Worm (Caenorhabditis elegans) whole organism, L3 larva: ENCODE results near the gene fbxa-100.
A peak's percentile ranks its signal among the peaks of the same experiment; 100 is the strongest.

Source experiments
- R02D3.7 ChIP-seq: fragments of 150-350 bp; optimal IDR thresholded peaks from 2 replicates; lab custom pipeline; 2014; ENCODE audit warnings: missing biosample characterization, missing genetic modification characterization
- ZK546.5 ChIP-seq: sonication (generic microtip); optimal IDR thresholded peaks from 2 replicates; lab custom pipeline; 2017; ENCODE audit warnings: missing biosample characterization, missing genetic modification characterization
- ama-1 ChIP-seq: fragments of 150-350 bp; optimal IDR thresholded peaks from 2 replicates; lab custom pipeline; 2018
- ceh-28 ChIP-seq: fragments of 150-350 bp; optimal IDR thresholded peaks from 2 replicates; lab custom pipeline; 2014; ENCODE audit warnings: missing biosample characterization, missing genetic modification reagents, missing genetic modification characterization
- ceh-82 ChIP-seq: fragments of 150-350 bp; optimal IDR thresholded peaks from 2 replicates; lab custom pipeline; 2014; ENCODE audit warnings: missing biosample characterization, missing genetic modification characterization
- daf-12 ChIP-seq: fragments of 150-350 bp; optimal IDR thresholded peaks from 2 replicates; lab custom pipeline; 2014; ENCODE audit warnings: missing biosample characterization, missing genetic modification reagents, missing genetic modification characterization
- egl-27 ChIP-seq: sonication (generic microtip); optimal IDR thresholded peaks from 4 replicates; lab custom pipeline; 2017; ENCODE audit warnings: missing biosample characterization, missing genetic modification reagents, missing genetic modification characterization
- elt-1 ChIP-seq: fragments of 150-350 bp; optimal IDR thresholded peaks from 2 replicates; lab custom pipeline; 2014; ENCODE audit warnings: missing biosample characterization, missing genetic modification characterization
- elt-2 ChIP-seq: sonication (generic microtip); optimal IDR thresholded peaks from 2 replicates; lab custom pipeline; 2016; ENCODE audit warnings: missing genetic modification reagents, mild to moderate bottlenecking, missing genetic modification characterization, missing compliant biosample characterization
- elt-3 ChIP-seq, 3 experiments: fragments of 150-350 bp in 1 of 3; sonication (generic microtip) in 2 of 3; optimal IDR thresholded peaks; 2 replicates in 2 of 3; 4 replicates in 1 of 3; lab custom pipeline; 2014 to 2017; ENCODE audit warnings: missing biosample characterization in 3 of 3, missing genetic modification characterization in 3 of 3
- eor-1 ChIP-seq, 2 experiments: fragments of 150-350 bp; optimal IDR thresholded peaks; 2 replicates each; lab custom pipeline; 2014 to 2018; ENCODE audit warnings: missing biosample characterization in 2 of 2, missing genetic modification characterization in 2 of 2
- fkh-2 ChIP-seq: fragments of 150-350 bp; optimal IDR thresholded peaks from 2 replicates; lab custom pipeline; 2014; ENCODE audit warnings: missing biosample characterization, missing genetic modification reagents, missing genetic modification characterization
- fos-1 ChIP-seq: fragments of 150-350 bp; optimal IDR thresholded peaks from 2 replicates; lab custom pipeline; 2014; ENCODE audit warnings: missing biosample characterization, missing genetic modification characterization
- lin-15B ChIP-seq: fragments of 150-350 bp; optimal IDR thresholded peaks from 2 replicates; lab custom pipeline; 2014; ENCODE audit warnings: missing biosample characterization, missing genetic modification characterization
- lin-39 ChIP-seq: fragments of 150-350 bp; optimal IDR thresholded peaks from 2 replicates; lab custom pipeline; 2018; ENCODE audit warnings: missing biosample characterization, missing genetic modification reagents, missing genetic modification characterization
- lsy-12 ChIP-seq: sonication (generic microtip); optimal IDR thresholded peaks from 2 replicates; lab custom pipeline; 2016; ENCODE audit warnings: mild to moderate bottlenecking, missing genetic modification characterization, missing compliant biosample characterization
- mdl-1 ChIP-seq: fragments of 150-350 bp; optimal IDR thresholded peaks from 2 replicates; lab custom pipeline; 2014; ENCODE audit warnings: missing biosample characterization, missing genetic modification characterization
- nfya-1 ChIP-seq: sonication (generic microtip); optimal IDR thresholded peaks from 2 replicates; lab custom pipeline; 2017; ENCODE audit warnings: missing genetic modification characterization, mild to moderate bottlenecking, missing compliant biosample characterization, antibody characterized with exemption, moderate library complexity; ENCODE audit not compliant: insufficient read depth
- nhr-12 ChIP-seq: fragments of 150-350 bp; optimal IDR thresholded peaks from 2 replicates; lab custom pipeline; 2014; ENCODE audit warnings: missing biosample characterization, missing genetic modification characterization
- nhr-23 ChIP-seq: fragments of 150-350 bp; optimal IDR thresholded peaks from 2 replicates; lab custom pipeline; 2014; ENCODE audit warnings: missing biosample characterization, missing genetic modification reagents, missing genetic modification characterization
- nhr-237 ChIP-seq: fragments of 150-350 bp; optimal IDR thresholded peaks from 2 replicates; lab custom pipeline; 2014; ENCODE audit warnings: missing biosample characterization, missing genetic modification characterization
- nhr-25 ChIP-seq: sonication (generic microtip); optimal IDR thresholded peaks from 2 replicates; lab custom pipeline; 2017; ENCODE audit warnings: missing biosample characterization, missing genetic modification characterization
- nhr-28 ChIP-seq: fragments of 150-350 bp; optimal IDR thresholded peaks from 2 replicates; lab custom pipeline; 2014; ENCODE audit warnings: missing biosample characterization, missing genetic modification characterization
- nhr-43 ChIP-seq: sonication (generic microtip); optimal IDR thresholded peaks from 2 replicates; lab custom pipeline; 2016; ENCODE audit warnings: mild to moderate bottlenecking, missing genetic modification characterization, missing compliant biosample characterization; ENCODE audit not compliant: poor library complexity, severe bottlenecking
- nhr-67 ChIP-seq: fragments of 150-350 bp; optimal IDR thresholded peaks from 2 replicates; lab custom pipeline; 2014; ENCODE audit warnings: missing biosample characterization, missing genetic modification characterization
- pha-4 ChIP-seq: fragments of 150-350 bp; optimal IDR thresholded peaks from 2 replicates; lab custom pipeline; 2014; ENCODE audit warnings: missing biosample characterization, missing genetic modification reagents, missing genetic modification characterization
- pqm-1 ChIP-seq: fragments of 150-350 bp; optimal IDR thresholded peaks from 2 replicates; lab custom pipeline; 2017; ENCODE audit warnings: missing biosample characterization, missing genetic modification characterization, inconsistent platforms
- sea-2 ChIP-seq: fragments of 150-350 bp; sonication (generic microtip); optimal IDR thresholded peaks from 4 replicates; lab custom pipeline; 2014; ENCODE audit warnings: missing biosample characterization, missing genetic modification reagents, missing genetic modification characterization
- skn-1 ChIP-seq: fragments of 150-350 bp; optimal IDR thresholded peaks from 2 replicates; lab custom pipeline; 2014; ENCODE audit warnings: missing biosample characterization, missing genetic modification characterization
- tbx-2 ChIP-seq: sonication (generic microtip); optimal IDR thresholded peaks from 2 replicates; lab custom pipeline; 2016; ENCODE audit warnings: mild to moderate bottlenecking, missing genetic modification characterization, missing compliant biosample characterization
- unc-39 ChIP-seq: sonication (generic microtip); optimal IDR thresholded peaks from 4 replicates; lab custom pipeline; 2017; ENCODE audit warnings: missing biosample characterization, missing genetic modification characterization
- unc-62 ChIP-seq: fragments of 150-350 bp; sonication (generic microtip); optimal IDR thresholded peaks from 4 replicates; lab custom pipeline; 2014; ENCODE audit warnings: missing biosample characterization, missing genetic modification reagents, missing genetic modification characterization
- zag-1 ChIP-seq: fragments of 150-350 bp; optimal IDR thresholded peaks from 2 replicates; lab custom pipeline; 2014; ENCODE audit warnings: missing biosample characterization, missing genetic modification characterization

Gene fbxa-100

ce11 chrV:16061993-16062392 lies at the start of gene fbxa-100:
Gene fbxa-100, minus strand, starts transcription at chrV:16062093.
- no peak for TF ChIP-seq nhr-25 (tag; lab: Kevin White, UChicago)

DNA sequence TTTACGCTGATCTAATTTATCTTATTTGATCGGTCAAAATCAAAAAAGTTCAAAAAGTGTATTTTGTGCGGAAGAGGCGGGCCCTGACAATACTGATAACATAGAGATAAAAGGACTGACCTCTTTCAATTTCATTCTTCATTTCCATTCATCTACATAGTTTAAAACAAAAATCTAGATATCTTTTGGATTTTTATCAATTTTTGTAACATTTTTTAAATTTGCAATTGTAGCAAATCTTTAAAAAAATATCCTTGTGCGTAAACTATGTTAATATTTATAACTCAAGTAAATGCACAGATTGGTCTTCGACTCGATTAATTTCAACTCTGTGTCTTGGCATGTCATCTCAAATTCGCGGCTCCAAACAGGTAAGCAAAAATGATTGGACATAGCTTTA lies 41.7 kb upstream of the fbxa-100 start, which contains the start of gene argk-1:
Gene argk-1 (plus strand): TSS at position 301 of the 400 bp plus-strand sequence.
- TF ChIP-seq nhr-237 (tag; lab: Kevin White, UChicago) (no peak), R02D3.7 (no peak), unc-39 (tag; lab: Kevin White, UChicago) (no peak), zag-1 (tag; lab: Kevin White, UChicago) (no peak), lin-39 (tag; lab: Kevin White, UChicago) (no peak), sea-2 (GFP tag; lab: Kevin White, UChicago) (no peak), nhr-43 (tag; lab: Kevin White, UChicago) (no peak), nhr-28 (no peak), nfya-1 (no peak), egl-27 (tag; lab: Kevin White, UChicago) (no peak), lin-15B (tag; lab: Kevin White, UChicago) (no peak), daf-12 (tag; lab: Kevin White, UChicago) (no peak), elt-3 (tag; optimal IDR thresholded peaks at IDR 0.05; lab: Kevin White, UChicago) (no peak), fos-1 (tag; lab: Kevin White, UChicago) (no peak), tbx-2 (tag; lab: Kevin White, UChicago) (no peak), fkh-2 (no peak), unc-62 (no peak), nhr-67 (no peak), nhr-25 (tag; lab: Kevin White, UChicago) (no peak)
- TF ChIP-seq, all 47 proteins: peak for 0

- TF ChIP-seq skn-1 (tag; lab: Kevin White, UChicago), result no peak
- TF ChIP-seq elt-1, result peak; percentile 59
- no peak for TF ChIP-seq sea-2 (GFP tag; lab: Kevin White, UChicago)
- peak; percentile 60 for TF ChIP-seq elt-2 (tag; lab: Kevin White, UChicago)
- TF ChIP-seq ama-1 (lab: Kevin White, UChicago), result no peak
- TF ChIP-seq pqm-1 (tag; lab: Kevin White, UChicago), result peak; percentile 73
- no peak for TF ChIP-seq lsy-12 (tag; lab: Kevin White, UChicago)
- TF ChIP-seq elt-3 (tag; optimal IDR thresholded peaks at IDR 0.05; lab: Kevin White, UChicago), result peak in 1 of 3 experiments; percentile 72
Observed at ce11 chrV:16100103-16100730, 38.3 kb upstream of the fbxa-100 start, which contains the start of gene cth-1. Gene cth-1, plus strand, starts transcription at chrV:16100680.

DNA sequence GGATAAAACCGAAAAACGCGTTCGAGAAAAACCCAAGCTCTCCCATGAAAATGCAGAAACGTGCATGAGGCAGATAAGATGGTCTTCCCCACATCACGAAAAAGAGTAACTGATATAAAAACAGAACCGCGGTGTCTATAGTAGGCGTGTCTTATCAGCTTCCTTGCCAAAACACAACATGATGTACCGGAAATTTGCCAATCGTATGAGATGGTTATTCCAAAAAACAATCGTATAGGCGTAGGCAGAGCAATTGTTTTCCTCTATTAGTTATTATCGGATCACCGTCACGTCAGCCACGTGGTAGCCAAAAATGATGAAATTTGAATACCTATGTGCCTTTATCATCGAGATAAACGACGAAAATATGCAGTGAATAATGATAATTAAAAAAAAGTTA lies 37.5 kb upstream of the fbxa-100 start, which contains the start of gene str-7:
Gene str-7 (minus strand): TSS at position 101 of the 400 bp plus-strand sequence.
- TF ChIP-seq lin-15B (tag; lab: Kevin White, UChicago) (no peak), pqm-1 (tag; lab: Kevin White, UChicago) (peak; percentile 2)

- TF ChIP-seq nhr-12 (tag; lab: Kevin White, UChicago) (no peak), eor-1 (tag; optimal IDR thresholded peaks at IDR 0.05; lab: Kevin White, UChicago) (no peak), unc-39 (tag; lab: Kevin White, UChicago) (no peak), elt-2 (tag; lab: Kevin White, UChicago) (peak; percentile 12), pqm-1 (tag; lab: Kevin White, UChicago) (peak; percentile 19), nhr-23 (tag; lab: Kevin White, UChicago) (no peak), pha-4 (tag; lab: Kevin White, UChicago) (no peak)
Observed at ce11 chrV:16094862-16095261, 33.0 kb upstream of the fbxa-100 start.

ce11 chrV:16094284-16094683 lies 32.4 kb upstream of the fbxa-100 start, which contains the start of gene F22B8.7:
Gene F22B8.7, plus strand, starts transcription at chrV:16094584.
- no peak for TF ChIP-seq ZK546.5
- TF ChIP-seq ceh-82 (tag; lab: Kevin White, UChicago), result no peak
- no peak for TF ChIP-seq elt-3 (tag; optimal IDR thresholded peaks at IDR 0.05; lab: Kevin White, UChicago)
- TF ChIP-seq lin-39 (tag; lab: Kevin White, UChicago), result no peak
- TF ChIP-seq mdl-1 (tag; lab: Kevin White, UChicago), result no peak
- no peak for TF ChIP-seq elt-1
- no peak for TF ChIP-seq pha-4 (tag; lab: Kevin White, UChicago)
- no peak for TF ChIP-seq zag-1 (tag; lab: Kevin White, UChicago)
- no peak for TF ChIP-seq sea-2 (GFP tag; lab: Kevin White, UChicago)
- no peak for TF ChIP-seq ceh-28 (tag; lab: Kevin White, UChicago)
- no peak for TF ChIP-seq pqm-1 (tag; lab: Kevin White, UChicago)
- no peak for TF ChIP-seq skn-1 (tag; lab: Kevin White, UChicago)
